Worm (Caenorhabditis elegans) whole organism, late embryonic: ENCODE results near the gene ssl-1.

Experiments
- Y22D7AL.16 ChIP-seq: sonication (generic microtip); optimal IDR thresholded peaks from 2 replicates; lab custom pipeline; 2016; ENCODE audit warnings: missing genetic modification characterization, missing compliant biosample characterization
- ama-1 ChIP-seq: fragments of 150-350 bp; optimal IDR thresholded peaks from 2 replicates; lab custom pipeline; 2014
- ceh-31 ChIP-seq: sonication (generic microtip); optimal IDR thresholded peaks from 2 replicates; lab custom pipeline; 2016; ENCODE audit warnings: missing genetic modification characterization, missing compliant biosample characterization
- dmd-4 ChIP-seq: sonication (generic microtip); optimal IDR thresholded peaks from 2 replicates; lab custom pipeline; 2016; ENCODE audit warnings: borderline replicate concordance, missing genetic modification characterization, missing compliant biosample characterization
- elt-2 ChIP-seq: sonication (generic microtip); optimal IDR thresholded peaks from 2 replicates; lab custom pipeline; 2016; ENCODE audit warnings: missing genetic modification reagents, missing genetic modification characterization, missing compliant biosample characterization
- fax-1 ChIP-seq: sonication (generic microtip); optimal IDR thresholded peaks from 2 replicates; lab custom pipeline; 2016; ENCODE audit warnings: missing genotype, missing genetic modification characterization, missing compliant biosample characterization
- fkh-10 ChIP-seq: fragments of 150-350 bp; optimal IDR thresholded peaks from 2 replicates; lab custom pipeline; 2014; ENCODE audit warnings: missing biosample characterization, missing genetic modification reagents, missing genetic modification characterization
- lin-11 ChIP-seq: fragments of 200-800 bp; sonication (Bioruptor generic); optimal IDR thresholded peaks from 2 replicates; lab custom pipeline; 2018; ENCODE audit warnings: mild to moderate bottlenecking, missing genetic modification characterization, missing compliant biosample characterization
- nfya-1 ChIP-seq: sonication (generic microtip); optimal IDR thresholded peaks from 2 replicates; lab custom pipeline; 2017; ENCODE audit warnings: missing genetic modification characterization, mild to moderate bottlenecking, missing compliant biosample characterization, antibody characterized with exemption, moderate library complexity
- pag-3 ChIP-seq: sonication (generic microtip); optimal IDR thresholded peaks from 2 replicates; lab custom pipeline; 2016; ENCODE audit warnings: missing compliant biosample characterization, missing genetic modification characterization, borderline replicate concordance
- pha-4 ChIP-seq: fragments of 150-350 bp; optimal IDR thresholded peaks from 2 replicates; lab custom pipeline; 2018; ENCODE audit warnings: missing biosample characterization, missing genetic modification reagents, missing genetic modification characterization
- sox-4 ChIP-seq: sonication (generic microtip); optimal IDR thresholded peaks from 2 replicates; lab custom pipeline; 2017; ENCODE audit warnings: mild to moderate bottlenecking, missing genetic modification characterization, inconsistent platforms, missing compliant biosample characterization
- unc-86 ChIP-seq: sonication (generic microtip); optimal IDR thresholded peaks from 2 replicates; lab custom pipeline; 2016; ENCODE audit warnings: missing genetic modification characterization, missing compliant biosample characterization

DNA sequence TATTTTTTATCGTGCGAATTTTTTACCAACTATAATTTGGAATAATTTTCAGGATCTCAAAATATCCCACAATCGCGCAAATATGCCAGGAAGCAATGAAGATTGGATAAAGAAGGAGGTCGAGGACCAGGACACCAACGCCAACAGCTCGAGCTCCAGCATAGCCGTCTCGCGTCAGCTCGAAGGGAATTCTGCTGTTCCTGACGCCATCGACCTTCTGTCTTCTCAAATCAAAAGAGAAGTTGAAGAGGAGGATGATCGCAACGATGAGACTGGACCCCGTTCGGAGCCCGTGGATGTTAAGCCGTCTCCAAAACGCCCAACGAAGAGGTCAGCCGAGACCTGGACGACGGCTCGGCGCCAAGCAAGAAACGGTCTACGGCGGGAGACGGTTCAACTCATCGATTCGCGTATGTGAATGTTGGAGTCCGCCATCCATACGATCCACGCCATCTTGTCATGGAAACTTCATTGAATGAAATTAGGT is 32.0 kb downstream of the ssl-1 start, which contains the start of gene Y111B2A.21:
- TF ChIP-seq pag-3 (tag; lab: Kevin White, UChicago) (no peak), fax-1 (no peak), ama-1 (lab: Kevin White, UChicago) (no peak), sox-4 (tag; lab: Kevin White, UChicago) (no peak), elt-2 (tag; lab: Kevin White, UChicago) (no peak), lin-11 (no peak), fkh-10 (GFP tag; lab: Kevin White, UChicago) (no peak), unc-86 (tag; lab: Kevin White, UChicago) (no peak), nfya-1 (no peak), Y22D7AL.16 (no peak), pha-4 (tag; lab: Kevin White, UChicago) (no peak), ceh-31 (tag; lab: Kevin White, UChicago) (no peak), dmd-4 (tag; lab: Kevin White, UChicago) (no peak)
